Fruit fly (Drosophila melanogaster): ENCODE measurements around the gene Glg1.

DNA sequence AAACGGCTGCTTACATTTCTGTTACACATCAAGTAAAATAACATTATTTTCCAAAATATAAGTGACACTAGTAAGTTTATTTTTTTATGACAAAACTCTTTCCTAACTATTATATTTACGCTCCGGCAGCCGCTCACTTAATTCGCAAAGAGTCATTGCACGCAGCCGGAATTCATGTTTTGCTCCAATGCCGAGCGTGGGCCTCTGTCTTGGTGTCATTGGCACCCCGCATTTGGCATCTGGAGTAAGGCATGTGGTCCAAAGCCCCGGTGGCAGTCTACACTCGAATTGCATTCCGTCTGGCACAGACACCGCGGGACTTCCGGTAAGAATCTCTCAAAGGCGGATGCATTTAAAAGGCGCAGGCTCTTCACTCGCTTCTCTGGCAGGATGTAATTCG, 1.3 kb upstream of the Glg1 start:
- TF ChIP-seq ttk (optimal IDR thresholded peaks at IDR 0.05) (no peak), h (optimal IDR thresholded peaks at IDR 0.05) (no peak)
